Worm (Caenorhabditis elegans): ENCODE data around the gene M176.10.
"Not testable (repeated sequence)": the region's sequence is repeated elsewhere in the genome, so short reads cannot be mapped to it uniquely, and the experiment has no call there.

Gene M176.10

DNA sequence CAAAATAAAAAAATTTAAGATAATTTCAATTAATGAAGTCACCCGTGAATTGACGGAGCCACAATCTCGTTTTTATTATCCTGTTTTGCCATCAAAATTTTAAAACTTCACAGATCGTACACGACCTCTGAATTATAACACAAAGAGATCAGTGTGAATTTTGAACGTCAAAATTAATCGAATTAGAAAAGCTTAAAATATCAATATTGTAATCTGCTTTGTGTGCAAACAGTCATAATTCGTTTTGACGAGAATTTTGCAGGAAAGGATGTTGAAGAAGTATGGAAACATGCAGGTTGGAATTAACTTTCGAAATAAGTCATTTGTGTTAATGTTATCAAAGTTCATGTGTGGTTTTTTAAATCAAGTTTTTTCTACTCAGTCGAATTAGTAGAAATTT is 35.9 kb upstream of the M176.10 start, which contains the start of gene chil-21:
TSS of gene chil-21 (minus strand) at position 101 of the 400 bp plus-strand sequence.
- not testable (repeated sequence) for TF ChIP-seq sptf-1 (tag; optimal IDR thresholded peaks at IDR 0.05); mep-1 (tag; optimal IDR thresholded peaks at IDR 0.05); ham-2 (GFP tag; optimal IDR thresholded peaks at IDR 0.05)

DNA sequence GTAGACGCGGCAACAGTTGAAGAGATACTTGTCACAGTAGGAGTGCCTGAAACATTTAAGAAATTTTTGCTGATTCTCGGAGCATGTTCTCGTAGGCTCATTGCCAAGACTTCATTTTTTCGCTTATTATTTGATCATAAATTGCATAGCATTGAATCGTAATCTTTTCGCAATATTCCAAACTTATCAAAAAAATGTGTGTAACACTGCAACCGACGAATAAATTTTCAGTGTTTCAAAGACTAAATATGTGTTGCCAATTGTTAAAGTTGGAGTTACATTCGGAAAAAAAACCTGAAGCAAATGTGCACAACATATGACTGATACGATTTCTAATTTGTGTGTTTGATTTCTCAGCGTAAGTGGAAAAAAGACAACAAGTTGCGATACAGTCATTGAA is 33.5 kb upstream of the M176.10 start, which contains the start of gene R09D1.14:
TSS of gene R09D1.14 (minus strand) at position 101 of the 400 bp plus-strand sequence.
- not testable (repeated sequence) for TF ChIP-seq mls-2, hlh-1, ceh-39 (tag; optimal IDR thresholded peaks at IDR 0.05)

- TF ChIP-seq lsy-2 (tag; optimal IDR thresholded peaks at IDR 0.05) (no peak), nhr-12 (tag; optimal IDR thresholded peaks at IDR 0.05) (no peak), ceh-39 (tag; optimal IDR thresholded peaks at IDR 0.05) (no peak), M03D4.4 (tag; optimal IDR thresholded peaks at IDR 0.05) (no peak), ham-2 (GFP tag; optimal IDR thresholded peaks at IDR 0.05) (no peak), lin-32 (GFP tag; optimal IDR thresholded peaks at IDR 0.05) (no peak), unc-62 (GFP tag; optimal IDR thresholded peaks at IDR 0.05) (no peak), nhr-237 (tag; optimal IDR thresholded peaks at IDR 0.05) (no peak), bed-3 (GFP tag; optimal IDR thresholded peaks at IDR 0.05) (no peak), nhr-28 (tag; optimal IDR thresholded peaks at IDR 0.05) (no peak), mep-1 (tag; optimal IDR thresholded peaks at IDR 0.05) (no peak), sem-2 (GFP tag; optimal IDR thresholded peaks at IDR 0.05) (no peak), mab-5 (tag; optimal IDR thresholded peaks at IDR 0.05) (no peak), hlh-1 (tag; optimal IDR thresholded peaks at IDR 0.05) (no peak), elt-3 (tag; optimal IDR thresholded peaks at IDR 0.05) (no peak)
Measured at ce11 chrII:9454304-9454703, 28.3 kb upstream of the M176.10 start, which contains the start of gene chil-19. TSS of gene chil-19 (minus strand) at chrII:9454404.

DNA sequence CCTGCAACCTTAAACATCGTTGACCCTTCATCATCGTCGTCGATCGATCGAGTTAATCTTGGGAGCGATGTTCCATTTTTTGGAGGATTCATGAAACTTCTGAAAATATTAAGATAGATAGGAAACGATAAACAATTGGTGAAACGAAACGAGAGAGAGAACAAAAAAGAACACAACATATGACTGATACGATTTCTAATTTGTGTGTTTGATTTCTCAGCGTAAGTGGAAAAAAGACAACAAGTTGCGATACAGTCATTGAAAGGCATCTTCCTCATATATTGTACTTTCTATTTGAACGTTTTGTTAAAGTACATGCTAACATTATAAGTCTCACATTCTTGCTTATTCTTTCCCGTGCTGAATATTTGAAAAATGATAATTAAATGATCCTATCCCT is 26.2 kb upstream of the M176.10 start, which contains the start of gene R09D1.12:
TSS of gene R09D1.12 (minus strand) at position 101 of the 400 bp plus-strand sequence.
- TF ChIP-seq ztf-11 (tag; optimal IDR thresholded peaks at IDR 0.05); bed-3 (GFP tag; optimal IDR thresholded peaks at IDR 0.05); mab-5 (tag; optimal IDR thresholded peaks at IDR 0.05): not testable (repeated sequence)

DNA sequence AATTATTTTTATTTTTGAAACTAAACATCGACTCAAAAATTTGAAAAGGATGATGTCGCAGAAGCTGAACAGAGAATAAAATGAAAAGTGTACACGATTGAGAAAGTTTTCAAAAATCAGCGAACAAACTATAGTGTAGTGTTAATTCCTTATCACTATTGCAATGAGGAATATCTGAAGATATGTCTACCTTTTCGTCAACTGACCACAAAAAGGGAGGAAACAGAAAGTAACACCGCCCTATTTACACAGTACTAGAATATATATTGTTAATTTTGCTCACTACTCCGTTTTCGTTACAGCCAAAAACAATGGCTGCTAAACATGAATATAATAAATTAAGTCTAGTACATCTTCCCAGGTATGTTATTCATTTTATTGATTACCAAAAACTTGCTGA is 22.0 kb upstream of the M176.10 start, which contains the start of gene chil-18:
TSS of gene chil-18 (plus strand) at position 301 of the 400 bp plus-strand sequence.
- TF ChIP-seq ces-1 (GFP tag; optimal IDR thresholded peaks at IDR 0.05) (no peak), zip-8 (tag; optimal IDR thresholded peaks at IDR 0.05) (no peak), nhr-12 (tag; optimal IDR thresholded peaks at IDR 0.05) (no peak), nhr-237 (tag; optimal IDR thresholded peaks at IDR 0.05) (no peak), unc-62 (GFP tag; optimal IDR thresholded peaks at IDR 0.05) (no peak), sem-2 (GFP tag; optimal IDR thresholded peaks at IDR 0.05) (no peak), mls-2 (tag; optimal IDR thresholded peaks at IDR 0.05) (no peak), blmp-1 (tag; optimal IDR thresholded peaks at IDR 0.05) (no peak), lin-32 (GFP tag; optimal IDR thresholded peaks at IDR 0.05) (no peak), unc-39 (tag; optimal IDR thresholded peaks at IDR 0.05) (no peak), hlh-1 (tag; optimal IDR thresholded peaks at IDR 0.05) (no peak), mab-5 (tag; optimal IDR thresholded peaks at IDR 0.05) (no peak), ztf-11 (tag; optimal IDR thresholded peaks at IDR 0.05) (no peak), ham-2 (GFP tag; optimal IDR thresholded peaks at IDR 0.05) (no peak), snpc-4 (tag; optimal IDR thresholded peaks at IDR 0.05) (no peak), ceh-43 (GFP tag; optimal IDR thresholded peaks at IDR 0.05) (no peak)

- TF ChIP-seq ceh-39 (tag; optimal IDR thresholded peaks at IDR 0.05) (no peak), tbx-8 (GFP tag; optimal IDR thresholded peaks at IDR 0.05) (no peak), unc-62 (GFP tag; optimal IDR thresholded peaks at IDR 0.05) (no peak), sptf-1 (tag; optimal IDR thresholded peaks at IDR 0.05) (no peak), nhr-2 (tag; optimal IDR thresholded peaks at IDR 0.05) (no peak), nhr-28 (tag; optimal IDR thresholded peaks at IDR 0.05) (no peak), mls-2 (tag; optimal IDR thresholded peaks at IDR 0.05) (no peak), lin-32 (GFP tag; optimal IDR thresholded peaks at IDR 0.05) (no peak), blmp-1 (tag; optimal IDR thresholded peaks at IDR 0.05) (no peak), unc-120 (tag; optimal IDR thresholded peaks at IDR 0.05; ENCODE audit: poor library complexity, severe bottlenecking) (no peak)
Measured at ce11 chrII:9445368-9445767, 19.4 kb upstream of the M176.10 start, which contains the start of gene R09D1.13. TSS of gene R09D1.13 (minus strand) at chrII:9445468.

Measured in whole organism, mixed stage, embryonic.